Fruit fly (Drosophila melanogaster) whole organism, embryonic: ENCODE results near the gene POLDIP2.

Experiments used
- Adf1 ChIP-seq: fragments of 200-800 bp; sonication (Bioruptor generic); IDR thresholded peaks from 2 replicates; pipeline ENCODE4 v1.3.6; 2022; ENCODE audit warnings: missing biosample characterization, missing genetic modification characterization
- Antp ChIP-seq: fragments of 200-800 bp; sonication (Bioruptor generic); optimal IDR thresholded peaks from 3 replicates; lab custom pipeline; 2016; ENCODE audit warnings: missing biosample characterization, missing genetic modification characterization
- CG11398 ChIP-seq: fragments of 200-800 bp; sonication (Bioruptor generic); optimal IDR thresholded peaks from 2 replicates; lab custom pipeline; 2016; ENCODE audit warnings: missing biosample characterization, missing genetic modification characterization
- CG12659 ChIP-seq: fragments of 200-800 bp; sonication (Bioruptor generic); optimal IDR thresholded peaks from 3 replicates; lab custom pipeline; 2017; ENCODE audit warnings: mild to moderate bottlenecking, missing biosample characterization, missing genetic modification reagents, missing genetic modification characterization
- CG14710 ChIP-seq: fragments of 200-800 bp; sonication (Bioruptor generic); optimal IDR thresholded peaks from 3 replicates; lab custom pipeline; 2019; ENCODE audit warnings: missing biosample characterization, mild to moderate bottlenecking, missing genetic modification characterization, moderate library complexity
- CG14860 ChIP-seq: fragments of 200-800 bp; sonication (Bioruptor generic); IDR thresholded peaks from 3 replicates; pipeline ENCODE4 v1.3.6; 2022; ENCODE audit warnings: missing biosample characterization, missing genetic modification characterization; ENCODE audit not compliant: partially characterized antibody
- CG1603 ChIP-seq: fragments of 200-800 bp; sonication (Bioruptor generic); optimal IDR thresholded peaks from 2 replicates; lab custom pipeline; 2019; ENCODE audit warnings: missing biosample characterization, mild to moderate bottlenecking, missing genetic modification characterization, moderate library complexity
- CG16863 ChIP-seq: fragments of 200-800 bp; sonication (Bioruptor generic); optimal IDR thresholded peaks from 3 replicates; lab custom pipeline; 2016; ENCODE audit warnings: missing biosample characterization, missing genetic modification characterization
- CG17829 ChIP-seq: fragments of 200-800 bp; optimal IDR thresholded peaks from 2 replicates; lab custom pipeline; 2019; ENCODE audit warnings: missing biosample characterization, mild to moderate bottlenecking, missing genetic modification characterization, moderate library complexity
- CG2120 ChIP-seq: fragments of 200-800 bp; sonication (Bioruptor generic); optimal IDR thresholded peaks from 3 replicates; lab custom pipeline; 2016; ENCODE audit warnings: missing biosample characterization, missing genetic modification characterization
- CG30020 ChIP-seq: fragments of 200-800 bp; optimal IDR thresholded peaks from 2 replicates; lab custom pipeline; 2019; ENCODE audit warnings: missing biosample characterization, mild to moderate bottlenecking, missing genetic modification characterization, moderate library complexity
- CG31441 ChIP-seq: fragments of 200-800 bp; sonication (Bioruptor generic); IDR thresholded peaks from 2 replicates; pipeline ENCODE4 v1.3.6; 2022; ENCODE audit warnings: missing biosample characterization, missing genetic modification characterization
- CG34376 ChIP-seq: fragments of 200-800 bp; sonication (Bioruptor generic); optimal IDR thresholded peaks from 2 replicates; lab custom pipeline; 2018; ENCODE audit warnings: missing biosample characterization, mild to moderate bottlenecking, missing genetic modification characterization
- CG6791 ChIP-seq: fragments of 200-800 bp; sonication (Bioruptor generic); IDR thresholded peaks from 3 replicates; pipeline ENCODE4 v1.3.6; 2022; ENCODE audit warnings: missing biosample characterization, missing genetic modification characterization; ENCODE audit not compliant: partially characterized antibody
- CG8290 ChIP-seq, 3 experiments: fragments of 200-800 bp; sonication (Bioruptor generic); optimal IDR thresholded peaks; 2 replicates each; lab custom pipeline; 2016 to 2019; ENCODE audit warnings: missing biosample characterization in 3 of 3, missing genetic modification characterization in 3 of 3, mild to moderate bottlenecking in 2 of 3, moderate library complexity in 1 of 3
- CG8359 ChIP-seq: fragments of 200-800 bp; sonication (Bioruptor generic); optimal IDR thresholded peaks from 2 replicates; lab custom pipeline; 2017; ENCODE audit warnings: missing biosample characterization, mild to moderate bottlenecking, missing genetic modification characterization, borderline replicate concordance
- CHES-1-like ChIP-seq: fragments of 200-800 bp; sonication (Bioruptor generic); optimal IDR thresholded peaks from 2 replicates; lab custom pipeline; 2016; ENCODE audit warnings: missing biosample characterization, missing genetic modification characterization
- Chrac-16 ChIP-seq: fragments of 200-800 bp; sonication (Bioruptor generic); optimal IDR thresholded peaks from 3 replicates; lab custom pipeline; 2016; ENCODE audit warnings: missing biosample characterization, missing genetic modification characterization
- Dfd ChIP-seq, 2 experiments: fragments of >200 bp; optimal IDR thresholded peaks; 2 replicates each; lab custom pipeline; 2017; ENCODE audit warnings: missing biosample characterization in 2 of 2, missing genetic modification characterization in 2 of 2
- HLH54F ChIP-seq: fragments of 200-800 bp; sonication (Bioruptor generic); optimal IDR thresholded peaks from 3 replicates; lab custom pipeline; 2016; ENCODE audit warnings: missing biosample characterization, missing genetic modification characterization
- HmgZ ChIP-seq: fragments of 200-800 bp; sonication (Bioruptor generic); optimal IDR thresholded peaks from 2 replicates; lab custom pipeline; 2018; ENCODE audit warnings: missing biosample characterization, mild to moderate bottlenecking, missing genetic modification characterization
- MTF-1 ChIP-seq: fragments of 200-800 bp; sonication (Bioruptor generic); optimal IDR thresholded peaks from 2 replicates; lab custom pipeline; 2018; ENCODE audit warnings: missing biosample characterization, mild to moderate bottlenecking, missing genetic modification characterization, borderline replicate concordance
- Opbp ChIP-seq: fragments of 200-800 bp; sonication (Bioruptor generic); IDR thresholded peaks from 3 replicates; pipeline ENCODE4 v1.3.6; 2022; ENCODE audit warnings: missing biosample characterization, missing genetic modification characterization; ENCODE audit not compliant: partially characterized antibody
- PHDP ChIP-seq: fragments of 200-800 bp; sonication (Bioruptor generic); optimal IDR thresholded peaks from 3 replicates; lab custom pipeline; 2018; ENCODE audit warnings: missing biosample characterization, mild to moderate bottlenecking, missing genetic modification characterization, moderate library complexity
- Scr ChIP-seq: fragments of 200-800 bp; sonication (Bioruptor generic); IDR thresholded peaks from 2 replicates; pipeline ENCODE4 v1.3.6; 2022; ENCODE audit warnings: missing biosample characterization, missing genetic modification characterization; ENCODE audit not compliant: partially characterized antibody
- Sry-δ ChIP-seq: fragments of 200-800 bp; sonication (Bioruptor generic); optimal IDR thresholded peaks from 2 replicates; lab custom pipeline; 2016; ENCODE audit warnings: missing biosample characterization, missing genetic modification characterization
- ara ChIP-seq: fragments of 200-800 bp; sonication (Bioruptor generic); IDR thresholded peaks from 2 replicates; pipeline ENCODE4 v1.3.6; 2022; ENCODE audit warnings: missing biosample characterization, missing genetic modification characterization
- bab2 ChIP-seq: fragments of 200-800 bp; sonication (Bioruptor generic); optimal IDR thresholded peaks from 2 replicates; lab custom pipeline; 2016; ENCODE audit warnings: missing biosample characterization, missing genetic modification characterization
- bbx ChIP-seq: fragments of 200-800 bp; sonication (Bioruptor generic); IDR thresholded peaks from 2 replicates; pipeline ENCODE4 v1.3.6; 2022; ENCODE audit warnings: missing biosample characterization, missing genetic modification characterization; ENCODE audit not compliant: partially characterized antibody
- chinmo ChIP-seq: fragments of 200-800 bp; sonication (Bioruptor generic); IDR thresholded peaks from 4 replicates; pipeline ENCODE4 v1.3.6; 2022; ENCODE audit warnings: missing biosample characterization, missing genetic modification characterization; ENCODE audit not compliant: partially characterized antibody
- corto ChIP-seq: fragments of 200-800 bp; sonication (Bioruptor generic); optimal IDR thresholded peaks from 2 replicates; lab custom pipeline; 2016; ENCODE audit warnings: missing biosample characterization, mild to moderate bottlenecking, missing genetic modification characterization, moderate library complexity
- dimm ChIP-seq: fragments of 200-800 bp; sonication (Bioruptor generic); IDR thresholded peaks from 2 replicates; pipeline ENCODE4 v1.3.6; 2022; ENCODE audit warnings: missing biosample characterization, missing genetic modification characterization
- dmrt99B ChIP-seq: fragments of 200-800 bp; sonication (Bioruptor generic); optimal IDR thresholded peaks from 2 replicates; lab custom pipeline; 2018; ENCODE audit warnings: missing biosample characterization, mild to moderate bottlenecking, missing genetic modification characterization, moderate library complexity
- eve ChIP-seq, 2 experiments: fragments of >200 bp; optimal IDR thresholded peaks; 2 replicates each; lab custom pipeline; 2017; ENCODE audit warnings: missing biosample characterization in 2 of 2, missing genetic modification characterization in 2 of 2
- ftz-f1 ChIP-seq: fragments of 200-800 bp; sonication (Bioruptor generic); optimal IDR thresholded peaks from 2 replicates; lab custom pipeline; 2016; ENCODE audit warnings: missing biosample characterization, missing genetic modification characterization
- gfzf ChIP-seq: fragments of 200-800 bp; sonication (Bioruptor generic); optimal IDR thresholded peaks from 2 replicates; lab custom pipeline; 2016; ENCODE audit warnings: missing biosample characterization, mild to moderate bottlenecking, missing genetic modification characterization, moderate library complexity
- hkb ChIP-seq, 2 experiments: fragments of 200-800 bp in 1 of 2; fragments of >200 bp in 1 of 2; sonication (Bioruptor generic) in 1 of 2; IDR thresholded peaks in 1 of 2; optimal IDR thresholded peaks in 1 of 2; 2 replicates each; pipeline versions ENCODE4 v1.3.6 to Lab custom; 2017 to 2022; ENCODE audit warnings: missing biosample characterization in 1 of 2, missing genetic modification characterization in 1 of 2
- hth ChIP-seq: fragments of >200 bp; optimal IDR thresholded peaks from 2 replicates; lab custom pipeline; 2017; ENCODE audit warnings: inconsistent platforms
- inv ChIP-seq: fragments of 200-800 bp; sonication (Bioruptor generic); IDR thresholded peaks from 2 replicates; pipeline ENCODE4 v1.3.6; 2022; ENCODE audit warnings: missing biosample characterization, missing genetic modification characterization; ENCODE audit not compliant: partially characterized antibody
- jing ChIP-seq: fragments of 200-800 bp; sonication (Bioruptor generic); optimal IDR thresholded peaks from 2 replicates; lab custom pipeline; 2018; ENCODE audit warnings: missing biosample characterization, mild to moderate bottlenecking, missing genetic modification characterization
- otp ChIP-seq: fragments of 200-800 bp; sonication (Bioruptor generic); IDR thresholded peaks from 3 replicates; pipeline ENCODE4, ENCODE4 v1.3.6; 2022; ENCODE audit warnings: missing biosample characterization, missing genetic modification characterization
- pzg ChIP-seq: fragments of 200-800 bp; sonication (Bioruptor generic); optimal IDR thresholded peaks from 3 replicates; lab custom pipeline; 2018; ENCODE audit warnings: missing biosample characterization, mild to moderate bottlenecking, missing genetic modification characterization, moderate library complexity
- sens ChIP-seq: fragments of 200-800 bp; sonication (Bioruptor generic); peaks from one replicate; lab custom pipeline; 2016; ENCODE audit warnings: missing biosample characterization, missing genetic modification characterization
- shn ChIP-seq: fragments of 200-800 bp; sonication (Bioruptor generic); optimal IDR thresholded peaks from 3 replicates; lab custom pipeline; 2016; ENCODE audit warnings: missing biosample characterization, missing genetic modification characterization
- so ChIP-seq: fragments of 200-800 bp; sonication (Bioruptor generic); IDR thresholded peaks from 3 replicates; pipeline ENCODE4 v1.3.6; 2022; ENCODE audit warnings: missing biosample characterization, missing genetic modification characterization
- tap ChIP-seq: fragments of 200-800 bp; optimal IDR thresholded peaks from 3 replicates; lab custom pipeline; 2019; ENCODE audit warnings: missing biosample characterization, mild to moderate bottlenecking, missing genetic modification characterization, moderate library complexity
- toy ChIP-seq: fragments of 200-800 bp; sonication (Bioruptor generic); IDR thresholded peaks from 2 replicates; pipeline ENCODE4 v1.3.6; 2022; ENCODE audit warnings: missing biosample characterization, missing genetic modification characterization
- tup ChIP-seq: fragments of 200-800 bp; sonication (Bioruptor generic); optimal IDR thresholded peaks from 2 replicates; lab custom pipeline; 2016; ENCODE audit warnings: missing biosample characterization, mild to moderate bottlenecking, missing genetic modification characterization, moderate library complexity
- wek ChIP-seq: fragments of 200-800 bp; sonication (Bioruptor generic); optimal IDR thresholded peaks from 3 replicates; lab custom pipeline; 2018; ENCODE audit warnings: missing biosample characterization, mild to moderate bottlenecking, missing genetic modification characterization, moderate library complexity

Gene POLDIP2

dm6 chr3R:5463199-5463949, 4.2 kb upstream of the POLDIP2 start (continued):
- no peak for TF ChIP-seq PHDP (tag; lab: Kevin White, UChicago)
- TF ChIP-seq tap: no peak
- TF ChIP-seq corto (GFP tag; lab: Kevin White, UChicago): no peak
- no peak for TF ChIP-seq HLH54F (GFP tag; lab: Kevin White, UChicago)
- TF ChIP-seq CG6791 (GFP tag; lab: Robert Waterston, UW): peak; percentile 66; the same call in 2 of the 3 replicates
- TF ChIP-seq toy (GFP tag; lab: Robert Waterston, UW): no peak
- no peak for TF ChIP-seq Chrac-16
- TF ChIP-seq sens (GFP tag; lab: Kevin White, UChicago): peak; percentile 49
- no peak for TF ChIP-seq Opbp
- TF ChIP-seq inv (GFP tag; lab: Robert Waterston, UW): no peak
- no peak for TF ChIP-seq ara (GFP tag; lab: Robert Waterston, UW)
- TF ChIP-seq jing (GFP tag; lab: Kevin White, UChicago): no peak
- no peak for TF ChIP-seq Antp (GFP tag; lab: Kevin White, UChicago)
- TF ChIP-seq CG11398: no peak
- TF ChIP-seq CG34376: peak; percentile 58
- no peak for TF ChIP-seq hth (lab: Kevin White, UChicago)
- peak; percentile 22; the same call in 1 of the 2 replicates for TF ChIP-seq bbx
- no peak for TF ChIP-seq CG31441 (GFP tag; lab: Robert Waterston, UW)
- TF ChIP-seq bab2 (GFP tag; lab: Kevin White, UChicago): no peak
- no peak for TF ChIP-seq CG2120 (GFP tag; lab: Kevin White, UChicago)
- no peak for TF ChIP-seq Dfd (GFP tag; optimal IDR thresholded peaks at IDR 0.05; lab: Kevin White, UChicago)
- TF ChIP-seq dimm (GFP tag; lab: Robert Waterston, UW): no peak
- no peak for TF ChIP-seq eve (GFP tag; optimal IDR thresholded peaks at IDR 0.05; lab: Kevin White, UChicago)
- TF ChIP-seq ftz-f1 (GFP tag; lab: Kevin White, UChicago): no peak
- no peak for TF ChIP-seq otp (GFP tag; lab: Robert Waterston, UW)
- TF ChIP-seq Adf1: no peak
- TF ChIP-seq CG8359 (GFP tag; lab: Kevin White, UChicago): no peak
- 0 out of 3 replicates have a peak, but pooled peaks have one; percentile 9 for TF ChIP-seq CG14860 (GFP tag; lab: Robert Waterston, UW)
- no peak for TF ChIP-seq so (GFP tag; lab: Robert Waterston, UW)
- no peak for TF ChIP-seq CG16863
- TF ChIP-seq hkb (optimal IDR thresholded peaks at IDR 0.05; lab: Kevin White, UChicago): no peak
- TF ChIP-seq hkb (GFP tag; IDR thresholded peaks at IDR 0.05; lab: Robert Waterston, UW): no peak
- TF ChIP-seq dmrt99B (tag; lab: Kevin White, UChicago): no peak
- no peak for TF ChIP-seq wek (GFP tag; lab: Kevin White, UChicago)
- peak; percentile 44 for TF ChIP-seq CG12659 (GFP tag; lab: Kevin White, UChicago)

- TF ChIP-seq CG17829 (tag; lab: Kevin White, UChicago): peak; percentile 16
- TF ChIP-seq CG1603: peak; percentile 47
- peak; percentile 9 for TF ChIP-seq CG30020 (tag; lab: Kevin White, UChicago)
- TF ChIP-seq Sry-δ: peak; percentile 6
- TF ChIP-seq pzg (GFP tag; lab: Kevin White, UChicago): peak; percentile 78
- TF ChIP-seq HmgZ: peak; percentile 24
- TF ChIP-seq CG14710: peak; percentile 42
- TF ChIP-seq tup: no peak
- TF ChIP-seq Scr (GFP tag; lab: Robert Waterston, UW): 0 out of 2 replicates have a peak, but pooled peaks have one; percentile 13
- TF ChIP-seq gfzf (GFP tag; lab: Kevin White, UChicago): peak; percentile 87
- TF ChIP-seq shn (GFP tag; lab: Kevin White, UChicago): no peak
- no peak for TF ChIP-seq CG8290 (GFP tag; optimal IDR thresholded peaks at IDR 0.05; lab: Kevin White, UChicago)
- TF ChIP-seq CG8290 (tag; optimal IDR thresholded peaks at IDR 0.05; lab: Kevin White, UChicago): peak in 1 of 2 experiments; percentile 33
- TF ChIP-seq MTF-1: no peak
- TF ChIP-seq CHES-1-like: no peak
- peak; percentile 7; the same call in 1 of the 4 replicates for TF ChIP-seq chinmo (GFP tag; lab: Robert Waterston, UW)
Observed at dm6 chr3R:5464481-5464880, 3.1 kb upstream of the POLDIP2 start, which contains the start of gene PEK. TSS of gene PEK (minus strand) at chr3R:5464753.
